Fruit fly (Drosophila melanogaster): Measurements from ENCODE around the gene CG11586.

The CG11586 gene

dm6 chr3L:4232227-4232626, 30.0 kb downstream of the CG11586 start:
- TF ChIP-seq Hnf4 (GFP tag; optimal IDR thresholded peaks at IDR 0.05) (no peak), Jra (GFP tag; optimal IDR thresholded peaks at IDR 0.05) (peak; percentile 14)

- TF ChIP-seq dl (GFP tag; optimal IDR thresholded peaks at IDR 0.05; ENCODE audit: insufficient read depth in 1 of 2, partially characterized antibody in 2 of 2): no peak
- TF ChIP-seq woc (GFP tag; optimal IDR thresholded peaks at IDR 0.05): no peak
- no peak for TF ChIP-seq Rel (GFP tag; optimal IDR thresholded peaks at IDR 0.05)
- peak; percentile 68 for TF ChIP-seq Rel (tag; optimal IDR thresholded peaks at IDR 0.05)
- TF ChIP-seq usp (GFP tag; optimal IDR thresholded peaks at IDR 0.05): no peak
- TF ChIP-seq dmrt93B (GFP tag; optimal IDR thresholded peaks at IDR 0.05): no peak
Measured at dm6 chr3L:4231401-4232014, 30.8 kb downstream of the CG11586 start.

DNA sequence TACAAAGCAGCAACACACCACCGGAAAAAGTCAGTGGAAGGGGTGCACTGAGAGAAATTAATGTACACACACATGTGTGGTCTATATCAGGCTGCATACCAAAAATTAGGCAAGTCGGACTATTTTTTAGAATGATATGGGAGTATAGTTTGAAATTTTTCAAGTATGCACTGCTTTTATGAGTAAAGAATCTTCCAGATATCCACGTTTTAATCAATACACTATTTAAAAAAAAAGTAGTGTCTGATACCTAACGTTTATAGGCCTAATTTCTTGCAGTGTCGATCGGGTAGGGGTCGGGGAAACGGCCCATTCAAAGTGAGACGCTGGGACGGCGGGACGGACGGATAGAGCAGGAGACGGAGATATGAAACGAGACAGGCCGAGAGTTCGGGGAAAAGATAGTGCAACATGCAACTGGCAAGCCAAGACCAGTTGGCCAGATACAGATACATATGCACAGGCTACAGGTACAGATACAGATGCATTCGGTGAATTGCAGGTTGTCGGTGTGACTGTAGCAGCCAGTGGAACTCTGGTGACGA, 31.8 kb downstream of the CG11586 start:
- TF ChIP-seq foxo (GFP tag; optimal IDR thresholded peaks at IDR 0.05) (peak in 1 of 2 experiments; percentile 60), GATAd (GFP tag; optimal IDR thresholded peaks at IDR 0.05) (no peak), OdsH (GFP tag; optimal IDR thresholded peaks at IDR 0.05) (peak; percentile 41), Hnf4 (GFP tag; optimal IDR thresholded peaks at IDR 0.05) (peak; percentile 49), CG32264 (GFP tag; optimal IDR thresholded peaks at IDR 0.05) (peak; percentile 8), woc (GFP tag; optimal IDR thresholded peaks at IDR 0.05) (peak; percentile 10), ey (GFP tag; optimal IDR thresholded peaks at IDR 0.05) (peak; percentile 69), dl (GFP tag; optimal IDR thresholded peaks at IDR 0.05; ENCODE audit: insufficient read depth in 1 of 2, partially characterized antibody in 2 of 2) (no peak), HLH106 (tag; optimal IDR thresholded peaks at IDR 0.05) (peak; percentile 40), fru (GFP tag; optimal IDR thresholded peaks at IDR 0.05) (peak; percentile 71), sage (GFP tag; optimal IDR thresholded peaks at IDR 0.05) (no peak), jim (GFP tag; optimal IDR thresholded peaks at IDR 0.05) (no peak), dsf (GFP tag; optimal IDR thresholded peaks at IDR 0.05; ENCODE audit: borderline replicate concordance) (no peak), psq (GFP tag; optimal IDR thresholded peaks at IDR 0.05) (peak; percentile 45), rgr (GFP tag; optimal IDR thresholded peaks at IDR 0.05) (peak; percentile 58), br (GFP tag; optimal IDR thresholded peaks at IDR 0.05) (peak; percentile 62), lola (GFP tag; optimal IDR thresholded peaks at IDR 0.05) (no peak), Sp1 (GFP tag; optimal IDR thresholded peaks at IDR 0.05) (peak; percentile 43), brk (GFP tag; optimal IDR thresholded peaks at IDR 0.05) (no peak), h (GFP tag; optimal IDR thresholded peaks at IDR 0.05) (peak; percentile 76), sv (GFP tag; optimal IDR thresholded peaks at IDR 0.05) (peak; percentile 86), pan (optimal IDR thresholded peaks at IDR 0.05) (no peak)

dm6 chr3L:4229365-4229967, 32.8 kb downstream of the CG11586 start:
- TF ChIP-seq jim (GFP tag; optimal IDR thresholded peaks at IDR 0.05) (no peak), Hr78 (GFP tag; optimal IDR thresholded peaks at IDR 0.05) (no peak)

- peak; percentile 94 for TF ChIP-seq ey (GFP tag; optimal IDR thresholded peaks at IDR 0.05)
- peak; percentile 87 for TF ChIP-seq psq (GFP tag; optimal IDR thresholded peaks at IDR 0.05)
- peak; percentile 89 for TF ChIP-seq dmrt93B (GFP tag; optimal IDR thresholded peaks at IDR 0.05)
- TF ChIP-seq N (GFP tag; optimal IDR thresholded peaks at IDR 0.05): no peak
- no peak for TF ChIP-seq CrebA (GFP tag; optimal IDR thresholded peaks at IDR 0.05; ENCODE audit: borderline replicate concordance)
- peak; percentile 50 for TF ChIP-seq Rel (GFP tag; optimal IDR thresholded peaks at IDR 0.05)
- peak; percentile 82 for TF ChIP-seq Rel (tag; optimal IDR thresholded peaks at IDR 0.05)
- TF ChIP-seq HLH106 (tag; optimal IDR thresholded peaks at IDR 0.05): peak; percentile 96
- peak; percentile 96 for TF ChIP-seq h (GFP tag; optimal IDR thresholded peaks at IDR 0.05)
- no peak for TF ChIP-seq Dfd (GFP tag; optimal IDR thresholded peaks at IDR 0.05)
- peak; percentile 84 for TF ChIP-seq sv (GFP tag; optimal IDR thresholded peaks at IDR 0.05)
- TF ChIP-seq fru (GFP tag; optimal IDR thresholded peaks at IDR 0.05): peak; percentile 97
- peak; percentile 88 for TF ChIP-seq sage (GFP tag; optimal IDR thresholded peaks at IDR 0.05)
- peak; percentile 94 for TF ChIP-seq Hnf4 (GFP tag; optimal IDR thresholded peaks at IDR 0.05)
- no peak for TF ChIP-seq lola (GFP tag; optimal IDR thresholded peaks at IDR 0.05)
- no peak for TF ChIP-seq dl (GFP tag; optimal IDR thresholded peaks at IDR 0.05; ENCODE audit: insufficient read depth in 1 of 2, partially characterized antibody in 2 of 2)
- TF ChIP-seq GATAd (GFP tag; optimal IDR thresholded peaks at IDR 0.05): peak; percentile 21
- peak; percentile 90 for TF ChIP-seq CG32264 (GFP tag; optimal IDR thresholded peaks at IDR 0.05)
- TF ChIP-seq br (GFP tag; optimal IDR thresholded peaks at IDR 0.05): peak; percentile 97
- TF ChIP-seq brk (GFP tag; optimal IDR thresholded peaks at IDR 0.05): peak; percentile 84
- no peak for TF ChIP-seq Abd-B (GFP tag; optimal IDR thresholded peaks at IDR 0.05)
- TF ChIP-seq dsf (GFP tag; optimal IDR thresholded peaks at IDR 0.05; ENCODE audit: borderline replicate concordance): peak; percentile 81
- peak; percentile 94 for TF ChIP-seq Jra (GFP tag; optimal IDR thresholded peaks at IDR 0.05)
- TF ChIP-seq Vsx2 (GFP tag; optimal IDR thresholded peaks at IDR 0.05; ENCODE audit: partially characterized antibody): no peak
- TF ChIP-seq Sp1 (GFP tag; optimal IDR thresholded peaks at IDR 0.05): peak; percentile 94
- peak; percentile 95 for TF ChIP-seq CG9705 (GFP tag; optimal IDR thresholded peaks at IDR 0.05)
- TF ChIP-seq OdsH (GFP tag; optimal IDR thresholded peaks at IDR 0.05): peak; percentile 91
- no peak for TF ChIP-seq Myc (optimal IDR thresholded peaks at IDR 0.05)
- no peak for TF ChIP-seq Hr78 (GFP tag; optimal IDR thresholded peaks at IDR 0.05)
- TF ChIP-seq usp (GFP tag; optimal IDR thresholded peaks at IDR 0.05): no peak
- TF ChIP-seq jim (GFP tag; optimal IDR thresholded peaks at IDR 0.05): no peak
- peak; percentile 90 for TF ChIP-seq woc (GFP tag; optimal IDR thresholded peaks at IDR 0.05)
- TF ChIP-seq foxo (GFP tag; optimal IDR thresholded peaks at IDR 0.05): peak; percentile 29 to 95
Measured at dm6 chr3L:4228187-4228836, 34.0 kb downstream of the CG11586 start.

Measured in whole organism, wandering third instar larva.